Fruit fly (Drosophila melanogaster) whole organism, embryonic: ENCODE data around the gene CG16719.
A peak's percentile ranks its signal among the peaks of the same experiment; 100 is the strongest.

Experiments
- CG11695 ChIP-seq: fragments of 200-800 bp; sonication (Bioruptor generic); IDR thresholded peaks from 3 replicates; pipeline ENCODE4 v1.3.6; 2022; ENCODE audit warnings: missing biosample characterization, missing genetic modification characterization
- CG13424 ChIP-seq: fragments of 200-800 bp; sonication (Bioruptor generic); optimal IDR thresholded peaks from 2 replicates; lab custom pipeline; 2019; ENCODE audit warnings: missing biosample characterization, mild to moderate bottlenecking, missing genetic modification characterization, moderate library complexity
- CG18262 ChIP-seq: fragments of 200-800 bp; optimal IDR thresholded peaks from 3 replicates; lab custom pipeline; 2019; ENCODE audit warnings: missing biosample characterization, mild to moderate bottlenecking, missing genetic modification characterization, moderate library complexity
- CG2129 ChIP-seq: fragments of 200-800 bp; sonication (Bioruptor generic); IDR thresholded peaks from 2 replicates; pipeline ENCODE4 v1.3.6; 2022; ENCODE audit warnings: missing biosample characterization, missing genetic modification characterization; ENCODE audit not compliant: partially characterized antibody
- CG2678 ChIP-seq: fragments of 200-800 bp; sonication (Bioruptor generic); optimal IDR thresholded peaks from 3 replicates; lab custom pipeline; 2019; ENCODE audit warnings: missing biosample characterization, mild to moderate bottlenecking, missing genetic modification characterization, moderate library complexity
- CG42726 ChIP-seq: fragments of 200-800 bp; sonication (Bioruptor generic); IDR thresholded peaks from 2 replicates; pipeline ENCODE4 v1.3.6; 2022; ENCODE audit warnings: missing biosample characterization, missing genetic modification characterization; ENCODE audit not compliant: partially characterized antibody
- CG4328 ChIP-seq: fragments of 200-800 bp; sonication (Bioruptor generic); optimal IDR thresholded peaks from 3 replicates; lab custom pipeline; 2017; ENCODE audit warnings: missing biosample characterization, missing genetic modification reagents, missing genetic modification characterization
- CG4617 ChIP-seq: fragments of 200-800 bp; sonication (Bioruptor generic); optimal IDR thresholded peaks from 3 replicates; lab custom pipeline; 2016; ENCODE audit warnings: missing biosample characterization, missing genetic modification characterization, borderline replicate concordance
- CG7357 ChIP-seq: fragments of 200-800 bp; sonication (Bioruptor generic); IDR thresholded peaks from 3 replicates; pipeline ENCODE4 v1.3.6; 2022; ENCODE audit warnings: missing biosample characterization, missing genetic modification characterization
- CG7372 ChIP-seq: fragments of 200-800 bp; sonication (Bioruptor generic); IDR thresholded peaks from 2 replicates; pipeline ENCODE4 v1.3.6; 2022; ENCODE audit warnings: missing biosample characterization, missing genetic modification characterization
- CG7963 ChIP-seq: fragments of 200-800 bp; sonication (Bioruptor generic); IDR thresholded peaks from 3 replicates; pipeline ENCODE4 v1.3.6; 2022; ENCODE audit warnings: missing biosample characterization, missing genetic modification characterization; ENCODE audit not compliant: partially characterized antibody
- CG8281 ChIP-seq: fragments of 200-800 bp; sonication (Bioruptor generic); optimal IDR thresholded peaks from 2 replicates; lab custom pipeline; 2018; ENCODE audit warnings: missing biosample characterization, mild to moderate bottlenecking, missing genetic modification characterization, moderate library complexity
- CrebB ChIP-seq: fragments of 200-800 bp; sonication (Bioruptor generic); optimal IDR thresholded peaks from 3 replicates; lab custom pipeline; 2018; ENCODE audit warnings: missing biosample characterization, mild to moderate bottlenecking, missing genetic modification characterization
- Doc2 ChIP-seq: fragments of 200-800 bp; sonication (Bioruptor generic); IDR thresholded peaks from 2 replicates; pipeline ENCODE4 v1.3.6; 2022; ENCODE audit warnings: missing biosample characterization, missing genetic modification characterization
- E2f1 ChIP-seq: fragments of 200-800 bp; sonication (Bioruptor generic); IDR thresholded peaks from 2 replicates; pipeline ENCODE4 v1.3.6; 2022; ENCODE audit warnings: missing biosample characterization, missing genetic modification characterization
- E2f2 ChIP-seq: fragments of 200-800 bp; sonication (Bioruptor generic); IDR thresholded peaks from 2 replicates; pipeline ENCODE4 v1.3.6; 2022; ENCODE audit warnings: missing biosample characterization, missing genetic modification characterization
- HmgD ChIP-seq: fragments of 200-800 bp; sonication (Bioruptor generic); optimal IDR thresholded peaks from 3 replicates; lab custom pipeline; 2016; ENCODE audit warnings: missing biosample characterization, missing genetic modification characterization
- Lpt ChIP-seq: fragments of >200 bp; optimal IDR thresholded peaks from 2 replicates; lab custom pipeline; 2018; ENCODE audit warnings: missing biosample characterization, missing genetic modification characterization
- PHDP ChIP-seq: fragments of 200-800 bp; sonication (Bioruptor generic); optimal IDR thresholded peaks from 3 replicates; lab custom pipeline; 2018; ENCODE audit warnings: missing biosample characterization, mild to moderate bottlenecking, missing genetic modification characterization, moderate library complexity
- Pdp1 ChIP-seq, 2 experiments: fragments of 200-800 bp; sonication (Bioruptor generic); optimal IDR thresholded peaks; 3 replicates each; lab custom pipeline; 2016; ENCODE audit warnings: missing biosample characterization in 2 of 2, missing genetic modification characterization in 2 of 2, mild to moderate bottlenecking in 1 of 2, moderate library complexity in 1 of 2
- Ptx1 ChIP-seq: fragments of 200-800 bp; sonication (Bioruptor generic); IDR thresholded peaks from 2 replicates; pipeline ENCODE4 v1.3.6; 2022; ENCODE audit warnings: missing biosample characterization, missing genetic modification characterization
- Trl ChIP-seq, 3 experiments: fragments of >200 bp in 2 of 3; fragments of 200-800 bp in 1 of 3; sonication (Bioruptor generic) in 1 of 3; optimal IDR thresholded peaks; 2 replicates in 1 of 3; 3 replicates in 2 of 3; lab custom pipeline; 2016 to 2017; ENCODE audit warnings: missing biosample characterization in 1 of 3, missing genetic modification characterization in 1 of 3
- aop ChIP-seq: fragments of 200-800 bp; sonication (Bioruptor generic); IDR thresholded peaks from 2 replicates; pipeline ENCODE4 v1.3.6; 2022; ENCODE audit warnings: missing biosample characterization, missing genetic modification characterization
- ci ChIP-seq: fragments of 200-800 bp; sonication (Bioruptor generic); IDR thresholded peaks from 3 replicates; pipeline ENCODE4 v1.3.6; 2022; ENCODE audit warnings: missing biosample characterization, missing genetic modification characterization
- dmrt11E ChIP-seq: fragments of 200-800 bp; sonication (Bioruptor generic); optimal IDR thresholded peaks from 3 replicates; lab custom pipeline; 2018; ENCODE audit warnings: missing biosample characterization, mild to moderate bottlenecking, missing genetic modification characterization, moderate library complexity
- fd102C ChIP-seq: fragments of 200-800 bp; sonication (Bioruptor generic); optimal IDR thresholded peaks from 2 replicates; lab custom pipeline; 2018; ENCODE audit warnings: missing biosample characterization, mild to moderate bottlenecking, missing genetic modification characterization, moderate library complexity
- fd64A ChIP-seq: fragments of 200-800 bp; sonication (Bioruptor generic); optimal IDR thresholded peaks from 3 replicates; lab custom pipeline; 2018; ENCODE audit warnings: missing biosample characterization, mild to moderate bottlenecking, missing genetic modification characterization
- gcm ChIP-seq: fragments of 200-800 bp; sonication (Bioruptor generic); optimal IDR thresholded peaks from 2 replicates; lab custom pipeline; 2019; ENCODE audit warnings: missing biosample characterization, mild to moderate bottlenecking, missing genetic modification characterization, moderate library complexity
- inv ChIP-seq: fragments of 200-800 bp; sonication (Bioruptor generic); IDR thresholded peaks from 2 replicates; pipeline ENCODE4 v1.3.6; 2022; ENCODE audit warnings: missing biosample characterization, missing genetic modification characterization; ENCODE audit not compliant: partially characterized antibody
- knrl ChIP-seq: fragments of 200-800 bp; sonication (Bioruptor generic); IDR thresholded peaks from 3 replicates; pipeline ENCODE4 v1.3.6; 2022; ENCODE audit warnings: missing biosample characterization, missing genetic modification characterization; ENCODE audit not compliant: partially characterized antibody
- lola ChIP-seq, 3 experiments: fragments of >200 bp in 2 of 3; fragments of 200-800 bp in 1 of 3; sonication (Bioruptor generic) in 1 of 3; optimal IDR thresholded peaks; 2 replicates each; lab custom pipeline; 2017 to 2019; ENCODE audit warnings: missing biosample characterization in 3 of 3, missing genetic modification characterization in 3 of 3, mild to moderate bottlenecking in 1 of 3, moderate library complexity in 1 of 3
- mld ChIP-seq: fragments of 200-800 bp; sonication (Bioruptor generic); IDR thresholded peaks from 3 replicates; pipeline ENCODE4 v1.3.6; 2022; ENCODE audit warnings: missing biosample characterization, missing genetic modification characterization; ENCODE audit not compliant: partially characterized antibody
- nmo ChIP-seq: fragments of 200-800 bp; sonication (Bioruptor generic); optimal IDR thresholded peaks from 2 replicates; lab custom pipeline; 2018; ENCODE audit warnings: missing biosample characterization, mild to moderate bottlenecking, missing genetic modification characterization, moderate library complexity
- nom ChIP-seq: fragments of 200-800 bp; sonication (Bioruptor generic); optimal IDR thresholded peaks from 2 replicates; lab custom pipeline; 2017; ENCODE audit warnings: missing biosample characterization, missing genetic modification characterization, mild to moderate bottlenecking, moderate library complexity, missing genetic modification reagents
- onecut ChIP-seq: fragments of 200-800 bp; sonication (Bioruptor generic); IDR thresholded peaks from 2 replicates; pipeline ENCODE4 v1.3.6; 2022; ENCODE audit warnings: missing biosample characterization, missing genetic modification characterization
- seq ChIP-seq: fragments of 200-800 bp; sonication (Bioruptor generic); IDR thresholded peaks from 2 replicates; pipeline ENCODE4 v1.3.6; 2022; ENCODE audit warnings: missing biosample characterization, missing genetic modification characterization
- ssp ChIP-seq: fragments of 200-800 bp; sonication (Bioruptor generic); IDR thresholded peaks from 2 replicates; pipeline ENCODE4 v1.3.6; 2022; ENCODE audit warnings: missing biosample characterization, missing genetic modification characterization
- tin ChIP-seq: fragments of 200-800 bp; sonication (Bioruptor generic); optimal IDR thresholded peaks from 3 replicates; lab custom pipeline; 2016; ENCODE audit warnings: missing biosample characterization, missing genetic modification characterization
- ttk ChIP-seq: fragments of 200-800 bp; sonication (Bioruptor generic); IDR thresholded peaks from 2 replicates; pipeline ENCODE4 v2.1.2; 2022; ENCODE audit warnings: missing biosample characterization, missing genetic modification characterization
- unc-4 ChIP-seq: fragments of 200-800 bp; sonication (Bioruptor generic); IDR thresholded peaks from 2 replicates; pipeline ENCODE4 v1.3.6; 2022; ENCODE audit warnings: missing biosample characterization, missing genetic modification characterization; ENCODE audit not compliant: partially characterized antibody
- wdn ChIP-seq: fragments of 200-800 bp; sonication (Bioruptor generic); IDR thresholded peaks from 2 replicates; pipeline ENCODE4 v1.3.6; 2022; ENCODE audit warnings: missing biosample characterization, missing genetic modification characterization
- z ChIP-seq: fragments of 200-800 bp; sonication (Bioruptor generic); IDR thresholded peaks from 3 replicates; pipeline ENCODE4 v1.3.6; 2022; ENCODE audit warnings: missing biosample characterization, missing genetic modification characterization

Gene CG16719

DNA sequence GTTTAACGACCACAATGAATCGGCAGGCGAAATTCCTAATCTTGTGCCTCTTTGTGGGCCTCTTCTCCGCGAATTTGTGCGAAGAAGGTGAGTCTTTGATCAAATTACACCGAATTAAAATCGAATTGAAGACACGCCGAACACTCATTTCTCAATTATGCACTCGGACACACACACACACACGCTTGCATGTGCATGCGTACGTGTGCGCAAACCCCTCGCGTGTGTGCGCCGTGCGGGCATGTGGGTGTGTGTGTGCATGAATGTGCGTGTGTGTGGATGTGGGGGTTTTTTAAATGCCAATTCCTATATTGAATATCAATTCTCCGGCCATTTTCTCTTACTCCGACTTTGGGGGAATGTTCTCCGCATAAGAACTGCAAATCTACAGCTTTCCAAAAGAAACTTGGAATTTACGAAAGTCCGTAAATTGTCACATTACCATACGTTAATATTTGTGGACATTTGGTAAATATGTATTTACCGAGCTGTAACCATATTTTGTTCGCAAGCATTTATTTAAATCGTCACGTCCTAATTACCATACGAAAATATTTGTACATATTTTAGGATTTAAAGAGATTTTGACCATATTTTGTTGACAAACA is 29.7 kb downstream of the CG16719 start (continued):
- TF ChIP-seq seq (no peak), CrebB (tag; lab: Kevin White, UChicago) (no peak), mld (GFP tag; lab: Robert Waterston, UW) (no peak), nom (GFP tag; lab: Kevin White, UChicago) (peak; percentile 14), CG7372 (GFP tag; lab: Robert Waterston, UW) (no peak), Trl (optimal IDR thresholded peaks at IDR 0.05; lab: Kevin White, UChicago) (peak in 1 of 2 experiments; percentile 29), Trl (GFP tag; optimal IDR thresholded peaks at IDR 0.05; lab: Kevin White, UChicago) (no peak), z (no peak)
- TF ChIP-seq, all 482 proteins: peak for 26

DNA sequence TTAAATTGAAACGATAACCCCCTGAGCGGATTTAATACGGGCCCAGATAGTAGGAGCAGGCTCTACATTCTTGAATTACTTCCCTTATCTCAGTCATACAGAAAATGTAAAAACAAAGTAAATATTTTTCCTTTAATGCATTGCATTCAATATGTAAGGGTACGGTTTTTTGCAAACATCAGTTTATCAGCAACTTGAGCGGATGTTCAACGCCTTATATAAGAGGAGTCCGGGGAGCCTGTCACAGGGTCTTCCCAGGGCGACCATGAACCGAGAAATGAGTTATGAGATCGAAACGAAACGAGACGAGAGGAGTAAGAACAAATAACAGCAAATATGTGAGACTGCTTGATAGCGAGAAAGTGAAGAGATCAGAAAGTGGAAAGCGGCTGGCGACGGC is 31.6 kb downstream of the CG16719 start:
- TF ChIP-seq gcm (GFP tag; lab: Kevin White, UChicago) (peak; percentile 62), CG13424 (tag; lab: Kevin White, UChicago) (no peak), Pdp1 (GFP tag; optimal IDR thresholded peaks at IDR 0.05; lab: Kevin White, UChicago) (peak in 1 of 2 experiments; percentile 40)

DNA sequence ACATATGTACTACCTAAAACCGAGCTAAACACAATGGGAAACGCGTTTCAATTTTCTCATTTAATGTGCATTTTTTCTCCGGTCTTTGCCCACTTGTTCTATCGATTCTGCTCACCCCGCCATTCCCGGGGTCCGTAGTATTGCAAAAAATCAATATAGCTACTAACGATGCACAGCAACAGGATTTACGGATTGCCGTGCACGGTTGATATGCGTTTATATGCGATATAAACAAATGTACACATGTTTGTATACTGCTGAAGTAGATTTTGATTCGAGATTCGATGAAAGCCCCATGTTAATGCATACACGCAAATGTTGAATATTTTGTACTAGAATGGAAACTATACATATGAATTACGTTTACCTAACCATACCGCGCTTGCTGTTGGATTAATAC is 32.1 kb downstream of the CG16719 start:
- TF ChIP-seq CG42726 (no peak), E2f1 (GFP tag; lab: Robert Waterston, UW) (no peak), HmgD (GFP tag; lab: Kevin White, UChicago) (no peak), onecut (GFP tag; lab: Robert Waterston, UW) (peak; percentile 52), wdn (GFP tag; lab: Robert Waterston, UW) (no peak), CG18262 (no peak), CG7357 (GFP tag; lab: Robert Waterston, UW) (no peak), tin (GFP tag; lab: Kevin White, UChicago) (no peak), Doc2 (GFP tag; lab: Robert Waterston, UW) (no peak)

DNA sequence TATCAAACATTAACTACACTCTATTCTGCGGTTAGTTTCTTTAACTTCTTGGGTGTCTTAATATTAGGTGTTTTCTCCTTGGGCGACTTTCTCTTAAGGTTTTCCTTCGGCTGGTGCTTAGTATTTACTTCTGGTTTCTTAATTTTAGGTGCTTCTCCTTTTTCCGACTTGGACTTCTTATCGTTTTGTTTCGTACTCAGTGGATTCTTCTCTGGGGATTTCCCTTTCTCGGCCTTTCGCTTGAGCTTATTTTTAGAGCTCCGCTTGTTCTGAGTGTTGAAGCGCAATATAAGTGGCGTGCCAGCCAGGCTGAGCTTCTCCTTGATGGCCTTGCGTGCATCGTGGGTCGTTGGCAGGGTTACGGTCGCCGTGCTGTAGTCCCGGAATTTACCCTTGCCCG is 32.9 kb downstream of the CG16719 start:
- no peak for TF ChIP-seq CG2129 (GFP tag; lab: Robert Waterston, UW)
- no peak for TF ChIP-seq CG7357 (GFP tag; lab: Robert Waterston, UW)
- 0 out of 3 replicates have a peak, but pooled peaks have one; percentile 15 for TF ChIP-seq CG7963 (GFP tag; lab: Robert Waterston, UW)

DNA sequence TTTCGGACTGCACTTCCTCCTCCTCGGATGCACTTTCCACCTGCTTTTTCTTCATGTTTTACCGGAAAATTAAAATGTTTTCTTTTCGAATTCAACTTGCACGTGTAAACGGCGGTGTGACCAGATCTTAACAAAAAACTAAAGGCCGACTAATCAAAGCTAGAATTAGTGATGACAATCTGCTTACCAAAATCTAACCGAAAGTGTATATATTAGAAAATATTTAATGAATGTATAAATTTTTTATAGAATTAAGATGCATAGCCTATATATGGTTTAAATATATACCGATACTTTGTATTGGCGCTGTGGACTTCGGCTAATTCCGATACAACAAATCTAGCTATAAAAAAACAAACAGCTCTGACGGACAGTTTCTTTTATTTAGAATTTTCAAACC is 34.0 kb downstream of the CG16719 start, which contains the start of the genes CG18178 and CG14174:
Gene CG18178, minus strand, starts transcription at position 216 of the 400 bp plus-strand sequence.
Gene CG14174, plus strand, starts transcription at position 400 of the 400 bp plus-strand sequence.
- TF ChIP-seq fd64A (GFP tag; lab: Kevin White, UChicago) (no peak), aop (no peak), E2f2 (peak; percentile 56), unc-4 (GFP tag; lab: Robert Waterston, UW) (peak; percentile 33; the same call in 1 of the 2 replicates), PHDP (tag; lab: Kevin White, UChicago) (peak; percentile 78), lola (GFP tag; optimal IDR thresholded peaks at IDR 0.05; lab: Kevin White, UChicago) (peak in 1 of 3 experiments; percentile 75), fd102C (GFP tag; lab: Kevin White, UChicago) (no peak), CG11695 (GFP tag; lab: Robert Waterston, UW) (peak; percentile 49; the same call in 1 of the 3 replicates), ci (peak; percentile 44; the same call in 1 of the 3 replicates), ttk (peak; percentile 49; the same call in 1 of the 2 replicates), CG8281 (peak; percentile 38), Ptx1 (GFP tag; lab: Robert Waterston, UW) (peak; percentile 66), Lpt (GFP tag; lab: Kevin White, UChicago) (no peak), CG4328 (GFP tag; lab: Kevin White, UChicago) (peak; percentile 35), CG4617 (GFP tag; lab: Kevin White, UChicago) (peak; percentile 69), dmrt11E (peak; percentile 79), CG2678 (tag; lab: Kevin White, UChicago) (peak; percentile 74), ssp (GFP tag; lab: Robert Waterston, UW) (peak; percentile 45), nmo (GFP tag; lab: Kevin White, UChicago) (peak; percentile 85), knrl (0 out of 3 replicates have a peak, but pooled peaks have one; percentile 26), inv (GFP tag; lab: Robert Waterston, UW) (peak; percentile 34; the same call in 1 of the 2 replicates)
